Worm (Caenorhabditis elegans) whole organism, L2 larva: ENCODE measurements around the gene F45E12.5.

Experiments
- C34F6.9 ChIP-seq: fragments of 150-350 bp; optimal IDR thresholded peaks from 2 replicates; lab custom pipeline; 2014; ENCODE audit warnings: missing biosample characterization, missing genetic modification characterization
- F13H6.1 ChIP-seq: sonication (generic microtip); optimal IDR thresholded peaks from 2 replicates; lab custom pipeline; 2016; ENCODE audit warnings: missing genetic modification characterization, missing compliant biosample characterization
- R02D3.7 ChIP-seq: fragments of 150-350 bp; optimal IDR thresholded peaks from 2 replicates; lab custom pipeline; 2014; ENCODE audit warnings: missing biosample characterization, missing genetic modification characterization
- Y55F3AM.14 ChIP-seq: fragments of 200-800 bp; sonication (Bioruptor generic); optimal IDR thresholded peaks from 2 replicates; lab custom pipeline; 2018; ENCODE audit warnings: mild to moderate bottlenecking, missing genetic modification characterization, missing compliant biosample characterization
- ZK546.5 ChIP-seq: sonication (generic microtip); optimal IDR thresholded peaks from 2 replicates; lab custom pipeline; 2017; ENCODE audit warnings: missing biosample characterization, missing genetic modification characterization
- alr-1 ChIP-seq: fragments of 150-350 bp; optimal IDR thresholded peaks from 2 replicates; lab custom pipeline; 2014; ENCODE audit warnings: missing biosample characterization, missing genetic modification characterization
- ama-1 ChIP-seq: fragments of 150-350 bp; optimal IDR thresholded peaks from 2 replicates; lab custom pipeline; 2018; ENCODE audit warnings: inconsistent platforms
- blmp-1 ChIP-seq: sonication (generic microtip); optimal IDR thresholded peaks from 2 replicates; lab custom pipeline; 2017; ENCODE audit warnings: missing genetic modification characterization, mild to moderate bottlenecking, missing compliant biosample characterization, antibody characterized with exemption, moderate library complexity; ENCODE audit not compliant: insufficient read depth
- ceh-16 ChIP-seq: fragments of 150-350 bp; optimal IDR thresholded peaks from 2 replicates; lab custom pipeline; 2014; ENCODE audit warnings: missing biosample characterization, missing genetic modification characterization
- crh-2 ChIP-seq: sonication (generic microtip); optimal IDR thresholded peaks from 2 replicates; lab custom pipeline; 2017; ENCODE audit warnings: missing biosample characterization, missing genetic modification characterization
- dmd-4 ChIP-seq: sonication (generic microtip); optimal IDR thresholded peaks from 2 replicates; lab custom pipeline; 2017; ENCODE audit warnings: missing biosample characterization, missing genetic modification characterization
- egl-27 ChIP-seq: sonication (generic microtip); optimal IDR thresholded peaks from 3 replicates; lab custom pipeline; 2017; ENCODE audit warnings: missing biosample characterization, missing genetic modification reagents, missing genetic modification characterization
- elt-3 ChIP-seq: sonication (generic microtip); optimal IDR thresholded peaks from 2 replicates; lab custom pipeline; 2017; ENCODE audit warnings: missing biosample characterization, missing genetic modification characterization
- fos-1 ChIP-seq: fragments of 150-350 bp; optimal IDR thresholded peaks from 2 replicates; lab custom pipeline; 2014; ENCODE audit warnings: missing biosample characterization, missing genetic modification characterization
- gmeb-1 ChIP-seq: fragments of 150-350 bp; optimal IDR thresholded peaks from 2 replicates; lab custom pipeline; 2014; ENCODE audit warnings: missing biosample characterization, missing genetic modification characterization
- lin-11 ChIP-seq: fragments of 150-350 bp; sonication (generic microtip); optimal IDR thresholded peaks from 2 replicates; lab custom pipeline; 2014; ENCODE audit warnings: missing biosample characterization, missing genetic modification characterization, inconsistent platforms, mixed read lengths
- lin-13 ChIP-seq: fragments of 150-350 bp; optimal IDR thresholded peaks from 2 replicates; lab custom pipeline; 2014; ENCODE audit warnings: missing biosample characterization, missing genetic modification reagents, missing genetic modification characterization
- lsy-2 ChIP-seq, 2 experiments: fragments of 150-350 bp in 1 of 2; sonication (generic microtip) in 1 of 2; optimal IDR thresholded peaks; 2 replicates each; lab custom pipeline; 2014 to 2017; ENCODE audit warnings: missing biosample characterization in 2 of 2, missing genetic modification characterization in 2 of 2
- mdl-1 ChIP-seq, 2 experiments: fragments of 150-350 bp in 1 of 2; sonication (generic microtip) in 1 of 2; optimal IDR thresholded peaks; 2 replicates each; lab custom pipeline; 2017; ENCODE audit warnings: missing biosample characterization in 2 of 2, missing genetic modification characterization in 2 of 2
- nhr-11 ChIP-seq: fragments of 150-350 bp; optimal IDR thresholded peaks from 2 replicates; lab custom pipeline; 2014; ENCODE audit warnings: missing biosample characterization, missing genetic modification characterization
- nhr-12 ChIP-seq: fragments of 150-350 bp; optimal IDR thresholded peaks from 2 replicates; lab custom pipeline; 2014; ENCODE audit warnings: missing biosample characterization, missing genetic modification characterization
- nhr-129 ChIP-seq: fragments of 150-350 bp; optimal IDR thresholded peaks from 2 replicates; lab custom pipeline; 2014; ENCODE audit warnings: missing biosample characterization, missing genetic modification characterization
- nhr-21 ChIP-seq: fragments of 150-350 bp; optimal IDR thresholded peaks from 2 replicates; lab custom pipeline; 2014; ENCODE audit warnings: missing biosample characterization, missing genetic modification characterization
- nhr-23 ChIP-seq: fragments of 150-350 bp; optimal IDR thresholded peaks from 2 replicates; lab custom pipeline; 2014; ENCODE audit warnings: missing biosample characterization, missing genetic modification reagents, missing genetic modification characterization
- nhr-25 ChIP-seq: fragments of 150-350 bp; sonication (generic microtip); optimal IDR thresholded peaks from 3 replicates; lab custom pipeline; 2014; ENCODE audit warnings: missing biosample characterization, missing genetic modification characterization
- nhr-6 ChIP-seq: fragments of 150-350 bp; optimal IDR thresholded peaks from 2 replicates; lab custom pipeline; 2014; ENCODE audit warnings: missing biosample characterization, missing genetic modification characterization
- nhr-77 ChIP-seq: fragments of 150-350 bp; optimal IDR thresholded peaks from 2 replicates; lab custom pipeline; 2014; ENCODE audit warnings: missing biosample characterization, missing genetic modification characterization
- peb-1 ChIP-seq: fragments of 150-350 bp; optimal IDR thresholded peaks from 2 replicates; lab custom pipeline; 2014; ENCODE audit warnings: missing biosample characterization, missing genetic modification characterization
- sem-4 ChIP-seq: fragments of 150-350 bp; optimal IDR thresholded peaks from 2 replicates; lab custom pipeline; 2014; ENCODE audit warnings: missing biosample characterization, missing genetic modification reagents, missing genetic modification characterization
- skn-1 ChIP-seq: sonication (generic microtip); optimal IDR thresholded peaks from 2 replicates; lab custom pipeline; 2017; ENCODE audit warnings: missing biosample characterization, missing genetic modification characterization
- sma-3 ChIP-seq: sonication (generic microtip); optimal IDR thresholded peaks from 2 replicates; lab custom pipeline; 2016; ENCODE audit warnings: missing genetic modification reagents, missing genetic modification characterization, missing compliant biosample characterization
- sma-9 ChIP-seq, 2 experiments: fragments of 150-350 bp in 1 of 2; sonication (generic microtip) in 1 of 2; optimal IDR thresholded peaks; 2 replicates each; lab custom pipeline; 2014 to 2016; ENCODE audit warnings: missing genetic modification characterization in 2 of 2, mild to moderate bottlenecking in 1 of 2, missing biosample characterization in 1 of 2, missing compliant biosample characterization in 1 of 2, missing genetic modification reagents in 1 of 2, moderate library complexity in 1 of 2
- snpc-4 ChIP-seq: fragments of 150-350 bp; optimal IDR thresholded peaks from 2 replicates; lab custom pipeline; 2014; ENCODE audit warnings: missing biosample characterization, missing genetic modification characterization
- unc-55 ChIP-seq: fragments of 150-350 bp; sonication (generic microtip); optimal IDR thresholded peaks from 3 replicates; lab custom pipeline; 2014; ENCODE audit warnings: missing biosample characterization, missing genetic modification reagents, missing genetic modification characterization
- unc-62 ChIP-seq: fragments of 150-350 bp; optimal IDR thresholded peaks from 2 replicates; lab custom pipeline; 2014; ENCODE audit warnings: missing biosample characterization, missing genetic modification reagents, missing genetic modification characterization
- zag-1 ChIP-seq: fragments of 150-350 bp; optimal IDR thresholded peaks from 2 replicates; lab custom pipeline; 2014; ENCODE audit warnings: missing biosample characterization, missing genetic modification characterization
- ztf-1 ChIP-seq: fragments of 200-800 bp; sonication (Bioruptor generic); conservative IDR thresholded peaks from 2 replicates; pipeline ENCODE4 v1.3.6; 2022; ENCODE audit warnings: missing genetic modification characterization, missing compliant biosample characterization
- ztf-11 ChIP-seq: sonication (generic microtip); optimal IDR thresholded peaks from 2 replicates; lab custom pipeline; 2017; ENCODE audit warnings: missing biosample characterization, missing genetic modification characterization
- ztf-4 ChIP-seq: fragments of 150-350 bp; optimal IDR thresholded peaks from 2 replicates; lab custom pipeline; 2014; ENCODE audit warnings: missing biosample characterization, missing genetic modification characterization

Gene F45E12.5

DNA sequence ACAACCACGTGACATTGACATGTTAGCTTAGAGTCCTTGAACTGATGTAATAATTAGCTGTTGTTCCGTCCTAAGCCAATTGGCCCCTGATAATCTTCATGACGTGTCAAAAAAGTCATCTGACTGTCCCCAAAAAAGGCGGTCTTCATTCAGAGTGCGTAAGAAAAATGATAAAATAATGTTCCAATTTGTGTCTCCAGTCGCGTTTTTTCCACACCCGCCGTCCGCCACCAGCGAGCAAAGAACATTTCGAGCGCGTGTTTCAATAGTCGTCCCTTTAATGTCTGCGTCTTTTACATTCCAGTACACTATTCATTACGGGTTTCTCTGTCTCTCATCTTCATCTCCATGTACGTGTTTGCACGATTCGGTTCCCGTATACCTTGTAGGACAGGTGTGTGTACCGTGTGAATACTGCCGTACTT lies 27.6 kb upstream of the F45E12.5 start:
- TF ChIP-seq crh-2 (tag; lab: Kevin White, UChicago), result peak; percentile 94
- no peak for TF ChIP-seq skn-1 (tag; lab: Kevin White, UChicago)
- TF ChIP-seq gmeb-1 (tag; lab: Kevin White, UChicago), result peak; percentile 59
- no peak for TF ChIP-seq R02D3.7 (tag; lab: Kevin White, UChicago)
- no peak for TF ChIP-seq nhr-21
- peak; percentile 72 for TF ChIP-seq ztf-4
- TF ChIP-seq unc-62 (GFP tag; lab: Kevin White, UChicago), result peak; percentile 7
- no peak for TF ChIP-seq ZK546.5
- no peak for TF ChIP-seq nhr-11
- no peak for TF ChIP-seq peb-1 (tag; lab: Kevin White, UChicago)
- TF ChIP-seq lsy-2 (tag; optimal IDR thresholded peaks at IDR 0.05; lab: Kevin White, UChicago), result peak in 1 of 2 experiments; percentile 72
- no peak for TF ChIP-seq ztf-11
- peak; percentile 73 for TF ChIP-seq unc-55
- TF ChIP-seq nhr-129 (tag; lab: Kevin White, UChicago), result peak; percentile 79
- TF ChIP-seq Y55F3AM.14, result peak; percentile 50
- no peak for TF ChIP-seq dmd-4 (tag; lab: Kevin White, UChicago)
- peak; percentile 15 for TF ChIP-seq nhr-12 (tag; lab: Kevin White, UChicago)
- TF ChIP-seq sma-3 (GFP tag; lab: Kevin White, UChicago), result peak; percentile 92
- peak; percentile 95 for TF ChIP-seq nhr-25 (tag; lab: Kevin White, UChicago)
- peak; percentile 34 for TF ChIP-seq snpc-4 (tag; lab: Kevin White, UChicago)
- no peak for TF ChIP-seq ztf-1 (GFP tag; lab: Robert Waterston, UW)
- TF ChIP-seq nhr-6 (tag; lab: Kevin White, UChicago), result peak; percentile 40
- TF ChIP-seq C34F6.9 (tag; lab: Kevin White, UChicago), result peak; percentile 70
- TF ChIP-seq nhr-23 (tag; lab: Kevin White, UChicago), result no peak
- peak; percentile 75 for TF ChIP-seq fos-1 (tag; lab: Kevin White, UChicago)
- TF ChIP-seq ceh-16 (tag; lab: Kevin White, UChicago), result no peak
- peak; percentile 75 for TF ChIP-seq egl-27 (tag; lab: Kevin White, UChicago)
- TF ChIP-seq blmp-1, result peak; percentile 90
- peak; percentile 73 to 87 for TF ChIP-seq mdl-1 (tag; optimal IDR thresholded peaks at IDR 0.05; lab: Kevin White, UChicago)
- no peak for TF ChIP-seq alr-1 (tag; lab: Kevin White, UChicago)
- no peak for TF ChIP-seq ama-1 (lab: Kevin White, UChicago)
- TF ChIP-seq lin-13, result peak; percentile 55
- TF ChIP-seq lin-11 (tag; lab: Kevin White, UChicago), result peak; percentile 54
- no peak for TF ChIP-seq zag-1
- TF ChIP-seq sem-4 (tag; lab: Kevin White, UChicago), result peak; percentile 77
- TF ChIP-seq F13H6.1 (tag; lab: Kevin White, UChicago), result peak; percentile 84
- peak; percentile 97 for TF ChIP-seq sma-9 (GFP tag; optimal IDR thresholded peaks at IDR 0.05; lab: Kevin White, UChicago)
- no peak for TF ChIP-seq sma-9 (tag; optimal IDR thresholded peaks at IDR 0.05; lab: Kevin White, UChicago)

DNA sequence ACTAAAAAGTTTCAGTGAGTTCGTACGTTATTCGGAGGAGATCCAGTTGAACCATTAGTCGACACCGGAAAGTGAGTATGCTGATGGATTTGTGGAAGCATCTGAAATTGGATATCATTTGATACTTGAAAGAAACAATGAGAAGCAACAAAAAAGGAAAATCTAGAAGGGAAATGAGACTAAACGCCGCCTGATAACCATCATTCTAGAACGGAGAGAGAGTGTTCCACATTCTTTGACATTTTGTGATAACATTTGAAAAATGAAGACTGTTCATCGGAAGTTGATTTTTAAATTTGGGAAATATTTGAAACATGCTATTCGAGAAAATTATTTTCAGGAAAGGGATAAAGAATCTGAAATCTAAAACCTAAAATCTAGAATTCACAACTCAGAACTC lies 21.3 kb upstream of the F45E12.5 start, which contains the start of gene npax-1:
TSS of gene npax-1 (minus strand) at position 101 of the 400 bp plus-strand sequence.
- no peak for TF ChIP-seq nhr-11
- no peak for TF ChIP-seq elt-3
- TF ChIP-seq alr-1 (tag; lab: Kevin White, UChicago), result no peak
- no peak for TF ChIP-seq nhr-77 (tag; lab: Kevin White, UChicago)
- TF ChIP-seq unc-55, result no peak
- no peak for TF ChIP-seq nhr-25 (tag; lab: Kevin White, UChicago)
- TF ChIP-seq crh-2 (tag; lab: Kevin White, UChicago), result no peak
- TF ChIP-seq nhr-129 (tag; lab: Kevin White, UChicago), result no peak
- no peak for TF ChIP-seq sma-9 (GFP tag; optimal IDR thresholded peaks at IDR 0.05; lab: Kevin White, UChicago)
- TF ChIP-seq sma-9 (tag; optimal IDR thresholded peaks at IDR 0.05; lab: Kevin White, UChicago), result no peak
- TF ChIP-seq sma-3 (GFP tag; lab: Kevin White, UChicago), result no peak
- TF ChIP-seq ama-1 (lab: Kevin White, UChicago), result no peak
- TF ChIP-seq lin-11 (tag; lab: Kevin White, UChicago), result no peak
- TF ChIP-seq nhr-6 (tag; lab: Kevin White, UChicago), result no peak
- TF ChIP-seq F13H6.1 (tag; lab: Kevin White, UChicago), result no peak
- TF ChIP-seq nhr-21, result no peak
- no peak for TF ChIP-seq R02D3.7 (tag; lab: Kevin White, UChicago)
- TF ChIP-seq Y55F3AM.14, result no peak
- TF ChIP-seq mdl-1 (tag; optimal IDR thresholded peaks at IDR 0.05; lab: Kevin White, UChicago), result no peak
